Fruit fly (Drosophila melanogaster) whole organism, embryonic: Measurements from ENCODE around the gene Sems.

Experiments
- ATbp ChIP-seq: fragments of 200-800 bp; sonication (Bioruptor generic); optimal IDR thresholded peaks from 2 replicates; lab custom pipeline; 2017; ENCODE audit warnings: missing biosample characterization, mild to moderate bottlenecking, missing genetic modification characterization, missing genetic modification reagents
- B-H1 ChIP-seq: fragments of 200-800 bp; sonication (Bioruptor generic); IDR thresholded peaks from 3 replicates; pipeline ENCODE4 v1.3.6; 2022; ENCODE audit warnings: missing biosample characterization, missing genetic modification characterization
- Blimp-1 ChIP-seq: fragments of 200-800 bp; sonication (Bioruptor generic); optimal IDR thresholded peaks from 3 replicates; lab custom pipeline; 2018; ENCODE audit warnings: missing biosample characterization, missing genetic modification characterization, mild to moderate bottlenecking, moderate library complexity, missing genetic modification reagents
- CG11560 ChIP-seq: fragments of 200-800 bp; sonication (Bioruptor generic); IDR thresholded peaks from 3 replicates; pipeline ENCODE4 v1.3.6; 2022; ENCODE audit warnings: missing biosample characterization, missing genetic modification characterization
- CG11696 ChIP-seq: fragments of 200-800 bp; sonication (Bioruptor generic); IDR thresholded peaks from 2 replicates; pipeline ENCODE4 v1.3.6; 2022; ENCODE audit warnings: missing biosample characterization, missing genetic modification characterization
- CG13424 ChIP-seq: fragments of 200-800 bp; sonication (Bioruptor generic); optimal IDR thresholded peaks from 2 replicates; lab custom pipeline; 2019; ENCODE audit warnings: missing biosample characterization, mild to moderate bottlenecking, missing genetic modification characterization, moderate library complexity
- CG15601 ChIP-seq: fragments of 200-800 bp; sonication (Bioruptor generic); optimal IDR thresholded peaks from 3 replicates; lab custom pipeline; 2019; ENCODE audit warnings: missing biosample characterization, mild to moderate bottlenecking, missing genetic modification characterization, moderate library complexity
- CG17361 ChIP-seq: fragments of 200-800 bp; sonication (Bioruptor generic); IDR thresholded peaks from 3 replicates; pipeline ENCODE4 v1.3.6; 2022; ENCODE audit warnings: missing biosample characterization, missing genetic modification characterization
- CG18476 ChIP-seq: fragments of 200-800 bp; sonication (Bioruptor generic); optimal IDR thresholded peaks from 2 replicates; lab custom pipeline; 2016; ENCODE audit warnings: missing biosample characterization, mild to moderate bottlenecking, missing genetic modification characterization
- CG8290 ChIP-seq, 3 experiments: fragments of 200-800 bp; sonication (Bioruptor generic); optimal IDR thresholded peaks; 2 replicates each; lab custom pipeline; 2016 to 2019; ENCODE audit warnings: missing biosample characterization in 3 of 3, missing genetic modification characterization in 3 of 3, mild to moderate bottlenecking in 2 of 3, moderate library complexity in 1 of 3
- CG8388 ChIP-seq: fragments of 200-800 bp; sonication (Bioruptor generic); optimal IDR thresholded peaks from 2 replicates; lab custom pipeline; 2019; ENCODE audit warnings: missing biosample characterization, mild to moderate bottlenecking, missing genetic modification characterization, moderate library complexity
- CG8924 ChIP-seq: fragments of 200-800 bp; optimal IDR thresholded peaks from 3 replicates; lab custom pipeline; 2019; ENCODE audit warnings: missing biosample characterization, mild to moderate bottlenecking, missing genetic modification characterization, moderate library complexity
- CrebB ChIP-seq: fragments of 200-800 bp; sonication (Bioruptor generic); optimal IDR thresholded peaks from 3 replicates; lab custom pipeline; 2018; ENCODE audit warnings: missing biosample characterization, mild to moderate bottlenecking, missing genetic modification characterization
- Dll ChIP-seq: fragments of 200-800 bp; sonication (Bioruptor generic); IDR thresholded peaks from 4 replicates; pipeline ENCODE4 v1.3.6; 2022; ENCODE audit warnings: missing biosample characterization, missing genetic modification characterization; ENCODE audit not compliant: partially characterized antibody
- HLHmδ ChIP-seq: fragments of 200-800 bp; sonication (Bioruptor generic); optimal IDR thresholded peaks from 2 replicates; lab custom pipeline; 2018; ENCODE audit warnings: missing biosample characterization, mild to moderate bottlenecking, missing genetic modification characterization, moderate library complexity
- Hr39 ChIP-seq: fragments of >200 bp; optimal IDR thresholded peaks from 2 replicates; lab custom pipeline; 2017
- Hr78 ChIP-seq, 2 experiments: fragments of 200-800 bp in 1 of 2; fragments of >200 bp in 1 of 2; sonication (Bioruptor generic) in 1 of 2; optimal IDR thresholded peaks; 2 replicates each; lab custom pipeline; 2017 to 2019; ENCODE audit warnings: missing biosample characterization in 2 of 2, missing genetic modification characterization in 2 of 2, mild to moderate bottlenecking in 1 of 2, moderate library complexity in 1 of 2
- Mrtf ChIP-seq: fragments of 200-800 bp; sonication (Bioruptor generic); IDR thresholded peaks from 3 replicates; pipeline ENCODE4 v1.3.6; 2022; ENCODE audit warnings: missing biosample characterization, missing genetic modification characterization
- Sox100B ChIP-seq: fragments of 200-800 bp; sonication (Bioruptor generic); optimal IDR thresholded peaks from 3 replicates; lab custom pipeline; 2018; ENCODE audit warnings: missing biosample characterization, mild to moderate bottlenecking, missing genetic modification characterization
- Sox102F ChIP-seq: fragments of 200-800 bp; sonication (Bioruptor generic); optimal IDR thresholded peaks from 2 replicates; lab custom pipeline; 2018; ENCODE audit warnings: missing biosample characterization, mild to moderate bottlenecking, missing genetic modification characterization, moderate library complexity
- Xrp1 ChIP-seq: fragments of 200-800 bp; sonication (Bioruptor generic); IDR thresholded peaks from 2 replicates; pipeline ENCODE4 v1.3.6; 2022; ENCODE audit warnings: missing biosample characterization, missing genetic modification characterization
- ac ChIP-seq: fragments of 200-800 bp; sonication (Bioruptor generic); optimal IDR thresholded peaks from 3 replicates; lab custom pipeline; 2017; ENCODE audit warnings: missing biosample characterization, mild to moderate bottlenecking, missing genetic modification characterization
- ara ChIP-seq: fragments of 200-800 bp; sonication (Bioruptor generic); IDR thresholded peaks from 2 replicates; pipeline ENCODE4 v1.3.6; 2022; ENCODE audit warnings: missing biosample characterization, missing genetic modification characterization
- bsh ChIP-seq, 2 experiments: fragments of 200-800 bp; sonication (Bioruptor generic); optimal IDR thresholded peaks; 2 replicates each; lab custom pipeline; 2017 to 2018; ENCODE audit warnings: mild to moderate bottlenecking in 2 of 2, missing biosample characterization in 2 of 2, missing genetic modification characterization in 2 of 2, moderate library complexity in 1 of 2
- ci ChIP-seq: fragments of 200-800 bp; sonication (Bioruptor generic); IDR thresholded peaks from 3 replicates; pipeline ENCODE4 v1.3.6; 2022; ENCODE audit warnings: missing biosample characterization, missing genetic modification characterization
- cwo ChIP-seq: fragments of 200-800 bp; sonication (Bioruptor generic); optimal IDR thresholded peaks from 3 replicates; lab custom pipeline; 2017; ENCODE audit warnings: missing biosample characterization, missing genetic modification characterization, mild to moderate bottlenecking, moderate library complexity, missing genetic modification reagents
- dmrt11E ChIP-seq: fragments of 200-800 bp; sonication (Bioruptor generic); optimal IDR thresholded peaks from 3 replicates; lab custom pipeline; 2018; ENCODE audit warnings: missing biosample characterization, mild to moderate bottlenecking, missing genetic modification characterization, moderate library complexity
- dmrt99B ChIP-seq: fragments of 200-800 bp; sonication (Bioruptor generic); optimal IDR thresholded peaks from 2 replicates; lab custom pipeline; 2018; ENCODE audit warnings: missing biosample characterization, mild to moderate bottlenecking, missing genetic modification characterization, moderate library complexity
- esg ChIP-seq: fragments of 200-800 bp; sonication (Bioruptor generic); conservative IDR thresholded peaks from 2 replicates; pipeline ENCODE4 v1.3.6; 2022; ENCODE audit warnings: missing biosample characterization, missing genetic modification characterization
- fd64A ChIP-seq: fragments of 200-800 bp; sonication (Bioruptor generic); optimal IDR thresholded peaks from 3 replicates; lab custom pipeline; 2018; ENCODE audit warnings: missing biosample characterization, mild to moderate bottlenecking, missing genetic modification characterization
- gce ChIP-seq: fragments of 200-800 bp; sonication (Bioruptor generic); IDR thresholded peaks from 3 replicates; pipeline ENCODE4 v1.3.6; 2022; ENCODE audit warnings: missing biosample characterization, missing genetic modification characterization
- grau ChIP-seq: fragments of 200-800 bp; optimal IDR thresholded peaks from 3 replicates; lab custom pipeline; 2019; ENCODE audit warnings: missing biosample characterization, mild to moderate bottlenecking, missing genetic modification characterization, moderate library complexity
- gsb-n ChIP-seq: fragments of 200-800 bp; sonication (Bioruptor generic); optimal IDR thresholded peaks from 3 replicates; lab custom pipeline; 2018; ENCODE audit warnings: missing biosample characterization, mild to moderate bottlenecking, missing genetic modification characterization
- kni ChIP-seq: fragments of 200-800 bp; sonication (Bioruptor generic); optimal IDR thresholded peaks from 3 replicates; lab custom pipeline; 2017; ENCODE audit warnings: mild to moderate bottlenecking, missing biosample characterization, missing genetic modification reagents, missing genetic modification characterization
- lov ChIP-seq, 2 experiments: fragments of 200-800 bp in 1 of 2; fragments of >200 bp in 1 of 2; sonication (Bioruptor generic) in 1 of 2; IDR thresholded peaks in 1 of 2; optimal IDR thresholded peaks in 1 of 2; 2 replicates in 1 of 2; 3 replicates in 1 of 2; pipeline versions ENCODE4 v1.3.6 to Lab custom; 2017 to 2022; ENCODE audit warnings: missing biosample characterization in 1 of 2, missing genetic modification characterization in 1 of 2
- maf-S ChIP-seq: fragments of 200-800 bp; sonication (Bioruptor generic); optimal IDR thresholded peaks from 2 replicates; lab custom pipeline; 2016; ENCODE audit warnings: missing biosample characterization, missing genetic modification characterization
- mirr ChIP-seq: fragments of 200-800 bp; sonication (Bioruptor generic); optimal IDR thresholded peaks from 3 replicates; lab custom pipeline; 2018; ENCODE audit warnings: missing biosample characterization, mild to moderate bottlenecking, missing genetic modification characterization
- nmo ChIP-seq: fragments of 200-800 bp; sonication (Bioruptor generic); optimal IDR thresholded peaks from 2 replicates; lab custom pipeline; 2018; ENCODE audit warnings: missing biosample characterization, mild to moderate bottlenecking, missing genetic modification characterization, moderate library complexity
- oc ChIP-seq: fragments of 200-800 bp; sonication (Bioruptor generic); optimal IDR thresholded peaks from 2 replicates; lab custom pipeline; 2018; ENCODE audit warnings: missing biosample characterization, mild to moderate bottlenecking, missing genetic modification characterization, moderate library complexity
- otp ChIP-seq: fragments of 200-800 bp; sonication (Bioruptor generic); IDR thresholded peaks from 3 replicates; pipeline ENCODE4, ENCODE4 v1.3.6; 2022; ENCODE audit warnings: missing biosample characterization, missing genetic modification characterization
- sima ChIP-seq: fragments of 200-800 bp; sonication (Bioruptor generic); optimal IDR thresholded peaks from 2 replicates; lab custom pipeline; 2016; ENCODE audit warnings: missing biosample characterization, missing genetic modification characterization
- sna ChIP-seq: fragments of 200-800 bp; sonication (Bioruptor generic); IDR thresholded peaks from 2 replicates; pipeline ENCODE4 v1.3.6; 2022; ENCODE audit warnings: missing biosample characterization, missing genetic modification characterization; ENCODE audit not compliant: partially characterized antibody
- stc ChIP-seq: fragments of 200-800 bp; sonication (Bioruptor generic); IDR thresholded peaks from 2 replicates; pipeline ENCODE4 v1.3.6; 2022; ENCODE audit warnings: missing biosample characterization, missing genetic modification characterization
- unc-4 ChIP-seq: fragments of 200-800 bp; sonication (Bioruptor generic); IDR thresholded peaks from 2 replicates; pipeline ENCODE4 v1.3.6; 2022; ENCODE audit warnings: missing biosample characterization, missing genetic modification characterization; ENCODE audit not compliant: partially characterized antibody
- wdn ChIP-seq: fragments of 200-800 bp; sonication (Bioruptor generic); IDR thresholded peaks from 2 replicates; pipeline ENCODE4 v1.3.6; 2022; ENCODE audit warnings: missing biosample characterization, missing genetic modification characterization
- wek ChIP-seq: fragments of 200-800 bp; sonication (Bioruptor generic); optimal IDR thresholded peaks from 3 replicates; lab custom pipeline; 2018; ENCODE audit warnings: missing biosample characterization, mild to moderate bottlenecking, missing genetic modification characterization, moderate library complexity
- wor ChIP-seq: fragments of 200-800 bp; sonication (Bioruptor generic); IDR thresholded peaks from 2 replicates; pipeline ENCODE4 v1.3.6; 2022; ENCODE audit warnings: missing biosample characterization, missing genetic modification characterization

The Sems gene

dm6 chr3L:20976967-20977720 is 20.6 kb upstream of the Sems start (continued):
- no peak for TF ChIP-seq esg
- TF ChIP-seq ac (GFP tag; lab: Kevin White, UChicago): no peak
- peak; percentile 85 for TF ChIP-seq Blimp-1 (GFP tag; lab: Kevin White, UChicago)
- TF ChIP-seq CG13424 (tag; lab: Kevin White, UChicago): peak; percentile 18
- TF ChIP-seq mirr (GFP tag; lab: Kevin White, UChicago): no peak
- no peak for TF ChIP-seq sna
- peak; percentile 20 for TF ChIP-seq gsb-n (tag; lab: Kevin White, UChicago)
- TF ChIP-seq Dll (GFP tag; lab: Robert Waterston, UW): no peak
- peak; percentile 6 for TF ChIP-seq CG8388 (GFP tag; lab: Kevin White, UChicago)
- peak; percentile 27 for TF ChIP-seq dmrt99B
- 0 out of 3 replicates have a peak, but pooled peaks have one; percentile 10 for TF ChIP-seq ci (GFP tag; lab: Robert Waterston, UW)
- TF ChIP-seq nmo (GFP tag; lab: Kevin White, UChicago): peak; percentile 34
- no peak for TF ChIP-seq wdn (GFP tag; lab: Robert Waterston, UW)
- TF ChIP-seq CG15601: peak; percentile 4
- TF ChIP-seq B-H1: no peak
- no peak for TF ChIP-seq sima (GFP tag; lab: Kevin White, UChicago)
- TF ChIP-seq ATbp (GFP tag; lab: Kevin White, UChicago): peak; percentile 7
- peak; percentile 62 for TF ChIP-seq Sox102F (GFP tag; lab: Kevin White, UChicago)
- no peak for TF ChIP-seq grau (tag; lab: Kevin White, UChicago)
- TF ChIP-seq CG17361: peak; percentile 50; the same call in 2 of the 3 replicates
- peak in 1 of 2 experiments; percentile 36 for TF ChIP-seq bsh (GFP tag; optimal IDR thresholded peaks at IDR 0.05; lab: Kevin White, UChicago)
- TF ChIP-seq Sox100B: peak; percentile 9
- TF ChIP-seq, all 482 proteins: peak for 22

dm6 chr3L:20976383-20976782 is 19.8 kb upstream of the Sems start:
- 0 out of 2 replicates have a peak, but pooled peaks have one; percentile 20 for TF ChIP-seq ara
- peak; percentile 40 for TF ChIP-seq kni
- TF ChIP-seq ATbp (GFP tag; lab: Kevin White, UChicago): peak; percentile 14
- no peak for TF ChIP-seq cwo (GFP tag; lab: Kevin White, UChicago)
- TF ChIP-seq esg: no peak
- TF ChIP-seq unc-4 (GFP tag; lab: Robert Waterston, UW): no peak
- no peak for TF ChIP-seq gce (GFP tag; lab: Robert Waterston, UW)
- TF ChIP-seq otp (GFP tag; lab: Robert Waterston, UW): 0 out of 3 replicates have a peak, but pooled peaks have one; percentile 16
- TF ChIP-seq oc (tag; lab: Kevin White, UChicago): peak; percentile 19
- TF ChIP-seq wor (GFP tag; lab: Robert Waterston, UW): no peak
- TF ChIP-seq maf-S: no peak
- no peak for TF ChIP-seq CG8290 (GFP tag; optimal IDR thresholded peaks at IDR 0.05; lab: Kevin White, UChicago)
- TF ChIP-seq CG8290 (tag; optimal IDR thresholded peaks at IDR 0.05; lab: Kevin White, UChicago): no peak
- no peak for TF ChIP-seq CrebB
- no peak for TF ChIP-seq CG11560 (tag; lab: Robert Waterston, UW)
- no peak for TF ChIP-seq CG8924 (tag; lab: Kevin White, UChicago)
- no peak for TF ChIP-seq lov (optimal IDR thresholded peaks at IDR 0.05; lab: Kevin White, UChicago)
- TF ChIP-seq lov (GFP tag; IDR thresholded peaks at IDR 0.05; lab: Robert Waterston, UW): no peak
- peak; percentile 21 for TF ChIP-seq wek (GFP tag; lab: Kevin White, UChicago)
- TF ChIP-seq fd64A: peak; percentile 31
- peak; percentile 12 for TF ChIP-seq HLHmδ (GFP tag; lab: Kevin White, UChicago)
- TF ChIP-seq Mrtf (GFP tag; lab: Robert Waterston, UW): no peak
- TF ChIP-seq CG18476 (GFP tag; lab: Kevin White, UChicago): no peak
- no peak for TF ChIP-seq CG13424 (tag; lab: Kevin White, UChicago)
- no peak for TF ChIP-seq Hr39 (lab: Kevin White, UChicago)
- no peak for TF ChIP-seq dmrt11E (tag; lab: Kevin White, UChicago)
- TF ChIP-seq CG11696 (GFP tag; lab: Robert Waterston, UW): no peak
- TF ChIP-seq Xrp1 (GFP tag; lab: Robert Waterston, UW): 0 out of 2 replicates have a peak, but pooled peaks have one; percentile 24
- no peak for TF ChIP-seq Hr78 (GFP tag; optimal IDR thresholded peaks at IDR 0.05; lab: Kevin White, UChicago)
- 0 out of 2 replicates have a peak, but pooled peaks have one; percentile 5 for TF ChIP-seq stc (GFP tag; lab: Robert Waterston, UW)
